Worm (Caenorhabditis elegans): ENCODE results near the gene R05H5.7.

DNA sequence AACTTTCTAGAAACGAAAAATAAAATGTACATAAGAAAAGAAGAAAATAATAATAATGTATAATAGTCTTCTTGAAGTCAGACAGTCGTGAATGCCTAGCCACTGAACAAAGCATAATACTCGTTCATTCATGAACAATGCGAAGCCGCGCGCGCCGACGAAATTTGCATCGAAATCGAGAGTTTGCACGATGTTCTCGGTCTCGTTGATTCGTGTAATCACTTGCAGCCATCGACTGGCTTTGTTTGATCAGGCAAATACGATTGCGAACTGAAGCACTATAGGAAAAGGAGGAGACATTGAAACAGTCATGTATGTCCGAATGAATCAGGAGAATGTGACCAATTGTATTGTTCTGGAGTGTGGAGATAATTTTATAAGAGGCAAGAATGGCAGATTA is 11.5 kb downstream of the R05H5.7 start:
- TF ChIP-seq dve-1 (tag; optimal IDR thresholded peaks at IDR 0.05) (peak; percentile 12), ama-1 (optimal IDR thresholded peaks at IDR 0.05) (no peak), tbx-7 (tag; optimal IDR thresholded peaks at IDR 0.05) (no peak), hlh-30 (tag; optimal IDR thresholded peaks at IDR 0.05; ENCODE audit: insufficient read depth) (no peak), ceh-31 (tag; optimal IDR thresholded peaks at IDR 0.05) (no peak), unc-55 (GFP tag; optimal IDR thresholded peaks at IDR 0.05) (no peak)
